Fruit fly (Drosophila melanogaster) whole organism, embryonic: ENCODE data around the gene msl-3.

Experiments used
- B-H2 ChIP-seq: fragments of 200-800 bp; sonication (Bioruptor generic); optimal IDR thresholded peaks from 2 replicates; lab custom pipeline; 2018; ENCODE audit warnings: missing biosample characterization, mild to moderate bottlenecking, missing genetic modification characterization
- Bteb2 ChIP-seq: fragments of 200-800 bp; sonication (Bioruptor generic); optimal IDR thresholded peaks from 2 replicates; lab custom pipeline; 2016; ENCODE audit warnings: missing biosample characterization, missing genetic modification characterization
- CG10565 ChIP-seq: fragments of 200-800 bp; sonication (Bioruptor generic); optimal IDR thresholded peaks from 3 replicates; lab custom pipeline; 2016; ENCODE audit warnings: missing biosample characterization, mild to moderate bottlenecking, missing genetic modification characterization
- CG10959 ChIP-seq: fragments of 200-800 bp; sonication (Bioruptor generic); IDR thresholded peaks from 2 replicates; pipeline ENCODE4 v1.3.6; 2022; ENCODE audit warnings: missing biosample characterization, missing genetic modification characterization
- CG11093 ChIP-seq: fragments of 200-800 bp; sonication (Bioruptor generic); IDR thresholded peaks from 3 replicates; pipeline ENCODE4 v1.3.6; 2022; ENCODE audit warnings: missing biosample characterization, missing genetic modification characterization
- CG11504 ChIP-seq: fragments of 200-800 bp; sonication (Bioruptor generic); optimal IDR thresholded peaks from 3 replicates; lab custom pipeline; 2019; ENCODE audit warnings: missing biosample characterization, mild to moderate bottlenecking, missing genetic modification characterization, moderate library complexity
- CG12071 ChIP-seq: fragments of 200-800 bp; sonication (Bioruptor generic); optimal IDR thresholded peaks from 3 replicates; lab custom pipeline; 2018; ENCODE audit warnings: missing biosample characterization, mild to moderate bottlenecking, missing genetic modification characterization
- CG17186 ChIP-seq: fragments of 200-800 bp; sonication (Bioruptor generic); optimal IDR thresholded peaks from 3 replicates; lab custom pipeline; 2017; ENCODE audit warnings: missing biosample characterization, missing genetic modification reagents, missing genetic modification characterization
- CG18011 ChIP-seq: fragments of 200-800 bp; sonication (Bioruptor generic); optimal IDR thresholded peaks from 2 replicates; lab custom pipeline; 2017; ENCODE audit warnings: missing biosample characterization, missing genetic modification characterization, mild to moderate bottlenecking, moderate library complexity, missing genotype
- CG18764 ChIP-seq: fragments of 200-800 bp; sonication (Bioruptor generic); optimal IDR thresholded peaks from 3 replicates; lab custom pipeline; 2016; ENCODE audit warnings: missing biosample characterization, missing genetic modification characterization
- CG2875 ChIP-seq: fragments of 200-800 bp; sonication (Bioruptor generic); optimal IDR thresholded peaks from 2 replicates; lab custom pipeline; 2017; ENCODE audit warnings: missing biosample characterization, mild to moderate bottlenecking, missing genetic modification characterization, missing genetic modification reagents
- CG31365 ChIP-seq: fragments of 200-800 bp; sonication (Bioruptor generic); optimal IDR thresholded peaks from 2 replicates; lab custom pipeline; 2018; ENCODE audit warnings: missing biosample characterization, mild to moderate bottlenecking, missing genetic modification characterization
- CG4282 ChIP-seq: fragments of 200-800 bp; sonication (Bioruptor generic); optimal IDR thresholded peaks from 2 replicates; lab custom pipeline; 2016; ENCODE audit warnings: missing biosample characterization, missing genetic modification characterization
- CG4328 ChIP-seq: fragments of 200-800 bp; sonication (Bioruptor generic); optimal IDR thresholded peaks from 3 replicates; lab custom pipeline; 2017; ENCODE audit warnings: missing biosample characterization, missing genetic modification reagents, missing genetic modification characterization
- CG4730 ChIP-seq: fragments of 200-800 bp; sonication (Bioruptor generic); IDR thresholded peaks from 2 replicates; pipeline ENCODE4 v1.3.6; 2022; ENCODE audit warnings: missing biosample characterization, missing genetic modification characterization
- CG5953 ChIP-seq: fragments of 200-800 bp; sonication (Bioruptor generic); IDR thresholded peaks from 2 replicates; pipeline ENCODE4 v1.3.6; 2022; ENCODE audit warnings: missing biosample characterization, missing genetic modification characterization
- CG7839 ChIP-seq: fragments of 200-800 bp; sonication (Bioruptor generic); optimal IDR thresholded peaks from 3 replicates; lab custom pipeline; 2018; ENCODE audit warnings: missing biosample characterization, mild to moderate bottlenecking, missing genetic modification characterization, moderate library complexity
- CG9932 ChIP-seq: fragments of 200-800 bp; sonication (Bioruptor generic); IDR thresholded peaks from 2 replicates; pipeline ENCODE4 v1.3.6; 2022; ENCODE audit warnings: missing biosample characterization, missing genetic modification characterization
- Camta ChIP-seq: fragments of 200-800 bp; sonication (Bioruptor generic); optimal IDR thresholded peaks from 2 replicates; lab custom pipeline; 2016; ENCODE audit warnings: missing biosample characterization, missing genetic modification characterization
- CoRest ChIP-seq: fragments of 200-800 bp; sonication (Bioruptor generic); optimal IDR thresholded peaks from 3 replicates; lab custom pipeline; 2018; ENCODE audit warnings: missing biosample characterization, mild to moderate bottlenecking, missing genetic modification characterization, moderate library complexity
- Ets65A ChIP-seq: fragments of 200-800 bp; sonication (Bioruptor generic); peaks from one replicate; lab custom pipeline; 2016; ENCODE audit warnings: missing biosample characterization, missing genetic modification characterization
- Ets97D ChIP-seq: fragments of 200-800 bp; sonication (Bioruptor generic); optimal IDR thresholded peaks from 3 replicates; lab custom pipeline; 2016; ENCODE audit warnings: missing biosample characterization, missing genetic modification characterization
- Hey ChIP-seq: fragments of 200-800 bp; sonication (Bioruptor generic); optimal IDR thresholded peaks from 3 replicates; lab custom pipeline; 2018; ENCODE audit warnings: missing biosample characterization, mild to moderate bottlenecking, missing genetic modification characterization
- Hr39 ChIP-seq: fragments of >200 bp; optimal IDR thresholded peaks from 2 replicates; lab custom pipeline; 2017
- Lpt ChIP-seq: fragments of >200 bp; optimal IDR thresholded peaks from 2 replicates; lab custom pipeline; 2018; ENCODE audit warnings: missing biosample characterization, missing genetic modification characterization
- Max ChIP-seq: fragments of 200-800 bp; sonication (Bioruptor generic); optimal IDR thresholded peaks from 2 replicates; lab custom pipeline; 2016; ENCODE audit warnings: missing biosample characterization, mild to moderate bottlenecking, missing genetic modification characterization
- NC2α ChIP-seq: fragments of 200-800 bp; sonication (Bioruptor generic); optimal IDR thresholded peaks from 2 replicates; lab custom pipeline; 2016; ENCODE audit warnings: missing biosample characterization, missing genetic modification characterization
- Vsx1 ChIP-seq: fragments of 200-800 bp; sonication (Bioruptor generic); optimal IDR thresholded peaks from 2 replicates; lab custom pipeline; 2017; ENCODE audit warnings: missing biosample characterization, mild to moderate bottlenecking, missing genetic modification characterization, missing genetic modification reagents
- amos ChIP-seq: fragments of 200-800 bp; sonication (Bioruptor generic); IDR thresholded peaks from 2 replicates; pipeline ENCODE4 v1.3.6; 2022; ENCODE audit warnings: missing biosample characterization, missing genetic modification characterization; ENCODE audit not compliant: partially characterized antibody
- ap ChIP-seq: fragments of 200-800 bp; sonication (Bioruptor generic); IDR thresholded peaks from 2 replicates; pipeline ENCODE4 v1.3.6; 2022; ENCODE audit warnings: missing biosample characterization, missing genetic modification characterization
- ase ChIP-seq: fragments of 200-800 bp; sonication (Bioruptor generic); IDR thresholded peaks from 3 replicates; pipeline ENCODE4 v1.3.6; 2022; ENCODE audit warnings: missing biosample characterization, missing genetic modification characterization
- cad ChIP-seq: fragments of >200 bp; optimal IDR thresholded peaks from 2 replicates; lab custom pipeline; 2017; ENCODE audit warnings: missing biosample characterization, missing genetic modification characterization
- cato ChIP-seq: fragments of 200-800 bp; sonication (Bioruptor generic); optimal IDR thresholded peaks from 2 replicates; lab custom pipeline; 2016; ENCODE audit warnings: missing biosample characterization, missing genetic modification characterization, borderline replicate concordance
- chm ChIP-seq: fragments of 200-800 bp; sonication (Bioruptor generic); IDR thresholded peaks from 2 replicates; pipeline ENCODE4 v1.3.6; 2022; ENCODE audit warnings: missing biosample characterization, missing genetic modification characterization
- disco-r ChIP-seq: fragments of 200-800 bp; sonication (Bioruptor generic); optimal IDR thresholded peaks from 2 replicates; lab custom pipeline; 2016; ENCODE audit warnings: missing biosample characterization, missing genetic modification characterization
- ems ChIP-seq: fragments of 200-800 bp; sonication (Bioruptor generic); optimal IDR thresholded peaks from 3 replicates; lab custom pipeline; 2016; ENCODE audit warnings: missing biosample characterization, missing genetic modification characterization
- fd3F ChIP-seq: fragments of 200-800 bp; sonication (Bioruptor generic); optimal IDR thresholded peaks from 2 replicates; lab custom pipeline; 2018; ENCODE audit warnings: missing biosample characterization, mild to moderate bottlenecking, missing genetic modification characterization, moderate library complexity
- gcm ChIP-seq: fragments of 200-800 bp; sonication (Bioruptor generic); optimal IDR thresholded peaks from 2 replicates; lab custom pipeline; 2019; ENCODE audit warnings: missing biosample characterization, mild to moderate bottlenecking, missing genetic modification characterization, moderate library complexity
- gem ChIP-seq: fragments of 200-800 bp; sonication (Bioruptor generic); optimal IDR thresholded peaks from 2 replicates; lab custom pipeline; 2019; ENCODE audit warnings: missing biosample characterization, mild to moderate bottlenecking, missing genetic modification characterization, moderate library complexity
- gro ChIP-seq: fragments of 200-800 bp; sonication (Bioruptor generic); optimal IDR thresholded peaks from 2 replicates; lab custom pipeline; 2016; ENCODE audit warnings: missing biosample characterization, missing genetic modification characterization
- hbn ChIP-seq: fragments of 200-800 bp; sonication (Bioruptor generic); IDR thresholded peaks from 2 replicates; pipeline ENCODE4 v1.3.6; 2022; ENCODE audit warnings: missing biosample characterization, missing genetic modification characterization; ENCODE audit not compliant: partially characterized antibody
- psq ChIP-seq: fragments of 200-800 bp; sonication (Bioruptor generic); optimal IDR thresholded peaks from 2 replicates; lab custom pipeline; 2017; ENCODE audit warnings: missing biosample characterization, missing genetic modification characterization
- row ChIP-seq: fragments of 200-800 bp; sonication (Bioruptor generic); IDR thresholded peaks from 3 replicates; pipeline ENCODE4 v1.3.6; 2022; ENCODE audit warnings: missing biosample characterization, missing genetic modification characterization
- shn ChIP-seq: fragments of 200-800 bp; sonication (Bioruptor generic); optimal IDR thresholded peaks from 3 replicates; lab custom pipeline; 2016; ENCODE audit warnings: missing biosample characterization, missing genetic modification characterization
- sna ChIP-seq: fragments of 200-800 bp; sonication (Bioruptor generic); IDR thresholded peaks from 2 replicates; pipeline ENCODE4 v1.3.6; 2022; ENCODE audit warnings: missing biosample characterization, missing genetic modification characterization; ENCODE audit not compliant: partially characterized antibody
- ttk ChIP-seq: fragments of 200-800 bp; sonication (Bioruptor generic); IDR thresholded peaks from 2 replicates; pipeline ENCODE4 v2.1.2; 2022; ENCODE audit warnings: missing biosample characterization, missing genetic modification characterization
- unpg ChIP-seq: fragments of 200-800 bp; sonication (Bioruptor generic); optimal IDR thresholded peaks from 3 replicates; lab custom pipeline; 2018; ENCODE audit warnings: missing biosample characterization, mild to moderate bottlenecking, missing genetic modification characterization, moderate library complexity
- vnd ChIP-seq: fragments of 200-800 bp; sonication (Bioruptor generic); IDR thresholded peaks from 3 replicates; pipeline ENCODE4 v1.3.6; 2022; ENCODE audit warnings: missing biosample characterization, missing genetic modification characterization; ENCODE audit not compliant: partially characterized antibody
- zf30C ChIP-seq: fragments of 200-800 bp; sonication (Bioruptor generic); optimal IDR thresholded peaks from 3 replicates; lab custom pipeline; 2018; ENCODE audit warnings: missing biosample characterization, mild to moderate bottlenecking, missing genetic modification characterization
- zfh1 ChIP-seq: fragments of 200-800 bp; sonication (Bioruptor generic); IDR thresholded peaks from 3 replicates; pipeline ENCODE4 v1.3.6; 2022; ENCODE audit warnings: missing biosample characterization, missing genetic modification characterization

msl-3 gene

DNA sequence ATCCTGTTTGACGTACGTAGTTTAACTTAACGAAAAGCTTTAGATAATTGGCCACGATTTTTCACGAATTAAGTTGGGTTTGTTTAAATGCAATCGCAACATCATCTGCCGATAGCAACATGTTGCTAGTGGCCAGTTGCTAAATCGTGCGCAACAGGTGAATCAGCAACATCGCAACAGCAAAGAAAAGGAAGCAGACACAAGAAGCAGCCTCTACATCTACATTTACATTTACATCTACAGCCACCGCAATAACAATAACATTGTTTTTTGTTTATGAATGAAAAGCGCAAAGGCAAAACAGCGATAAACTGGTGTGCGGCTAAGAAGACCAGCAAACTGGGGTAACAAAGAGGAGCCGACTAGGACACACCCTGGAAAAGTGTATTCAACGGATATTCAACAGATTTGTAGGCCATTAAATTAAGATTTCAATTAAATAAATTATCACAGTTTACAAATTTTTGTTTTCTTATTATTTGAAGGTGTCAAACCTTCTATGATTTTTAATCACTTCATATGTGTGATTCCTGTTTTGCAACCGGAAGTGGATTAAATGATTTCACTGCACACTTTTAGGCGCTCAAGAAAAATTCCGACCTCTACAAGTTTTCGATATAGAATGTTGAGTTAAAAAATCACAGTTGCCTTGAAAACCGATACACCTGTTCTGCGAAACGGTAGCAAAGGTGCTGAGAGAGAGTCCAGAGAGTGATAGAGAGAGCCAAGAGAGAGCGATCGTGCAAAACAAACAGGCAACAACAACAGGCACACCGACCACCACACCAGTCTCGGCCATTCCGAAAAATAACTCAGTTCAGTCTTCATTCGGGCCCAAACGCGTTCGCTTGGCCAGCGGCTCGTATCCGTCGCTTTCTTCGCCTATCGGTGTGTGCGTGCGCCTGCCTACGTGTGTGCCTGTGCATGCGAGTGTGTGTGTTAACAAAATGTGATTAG lies 8.6 kb upstream of the msl-3 start, which contains the start of gene melt (continued):
- TF ChIP-seq Bteb2 (GFP tag; lab: Kevin White, UChicago) (peak; percentile 83), ase (GFP tag; lab: Robert Waterston, UW) (peak; percentile 43; the same call in 1 of the 3 replicates), hbn (GFP tag; lab: Robert Waterston, UW) (no peak), CG12071 (GFP tag; lab: Kevin White, UChicago) (peak; percentile 35), CG18011 (peak; percentile 66), shn (peak; percentile 87), gro (GFP tag; lab: Kevin White, UChicago) (peak; percentile 90), Ets97D (GFP tag; lab: Kevin White, UChicago) (peak; percentile 87), unpg (GFP tag; lab: Kevin White, UChicago) (peak; percentile 75), chm (GFP tag; lab: Robert Waterston, UW) (0 out of 2 replicates have a peak, but pooled peaks have one; percentile 17), CG7839 (tag; lab: Kevin White, UChicago) (peak; percentile 92), amos (GFP tag; lab: Robert Waterston, UW) (peak; percentile 56), disco-r (GFP tag; lab: Kevin White, UChicago) (peak; percentile 79), CG4282 (GFP tag; lab: Kevin White, UChicago) (peak; percentile 62), CG10959 (peak; percentile 61; the same call in 1 of the 2 replicates), vnd (peak; percentile 33; the same call in 1 of the 3 replicates), cato (GFP tag; lab: Kevin White, UChicago) (peak; percentile 87), CG5953 (GFP tag; lab: Robert Waterston, UW) (0 out of 2 replicates have a peak, but pooled peaks have one; percentile 10), CG9932 (peak; percentile 78), CG4730 (GFP tag; lab: Robert Waterston, UW) (peak; percentile 64), Hr39 (lab: Kevin White, UChicago) (no peak), fd3F (GFP tag; lab: Kevin White, UChicago) (peak; percentile 75), Hey (tag; lab: Kevin White, UChicago) (no peak), CG17186 (GFP tag; lab: Kevin White, UChicago) (peak; percentile 5), row (GFP tag; lab: Robert Waterston, UW) (peak; percentile 95), ems (GFP tag; lab: Kevin White, UChicago) (peak; percentile 87), CG18764 (GFP tag; lab: Kevin White, UChicago) (peak; percentile 71), CoRest (tag; lab: Kevin White, UChicago) (peak; percentile 94), CG4328 (GFP tag; lab: Kevin White, UChicago) (peak; percentile 68), CG11093 (GFP tag; lab: Robert Waterston, UW) (peak; percentile 82; the same call in 2 of the 3 replicates), cad (no peak), Lpt (GFP tag; lab: Kevin White, UChicago) (no peak), gcm (GFP tag; lab: Kevin White, UChicago) (peak; percentile 82), Ets65A (GFP tag; lab: Kevin White, UChicago) (peak; percentile 98)

DNA sequence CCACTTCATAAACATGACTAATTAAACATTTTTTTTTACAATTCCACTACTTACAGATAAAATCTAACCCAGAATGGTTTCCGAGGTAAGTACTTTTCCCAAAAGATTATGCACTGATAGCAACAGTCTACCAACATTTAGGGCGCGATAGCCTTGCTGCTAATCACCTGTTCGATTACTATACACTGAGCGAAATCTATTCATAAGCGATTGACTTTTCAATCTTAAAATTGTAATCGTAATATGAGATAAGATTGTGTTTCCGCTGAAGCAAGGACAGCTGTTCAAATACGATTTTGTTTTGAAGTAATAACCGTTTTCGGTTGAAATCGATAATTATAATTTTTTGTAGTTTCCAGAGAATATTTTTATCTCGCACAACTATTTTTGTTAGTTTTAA lies 7.3 kb upstream of the msl-3 start:
- no peak for TF ChIP-seq NC2α (GFP tag; lab: Kevin White, UChicago)
- no peak for TF ChIP-seq B-H2 (GFP tag; lab: Kevin White, UChicago)
- no peak for TF ChIP-seq Max
- peak; percentile 73 for TF ChIP-seq zf30C
- no peak for TF ChIP-seq psq
- no peak for TF ChIP-seq ap (GFP tag; lab: Robert Waterston, UW)
- TF ChIP-seq gem (tag; lab: Kevin White, UChicago) = peak; percentile 54
- TF ChIP-seq CG2875 (GFP tag; lab: Kevin White, UChicago) = no peak
- no peak for TF ChIP-seq zfh1
- TF ChIP-seq Camta = no peak
- TF ChIP-seq CG10565 (GFP tag; lab: Kevin White, UChicago) = no peak
- TF ChIP-seq CG31365 (tag; lab: Kevin White, UChicago) = no peak
- no peak for TF ChIP-seq ttk (GFP tag; lab: Robert Waterston, UW)
- TF ChIP-seq CG11504 (tag; lab: Kevin White, UChicago) = peak; percentile 0
- no peak for TF ChIP-seq sna
- peak; percentile 24 for TF ChIP-seq Vsx1 (GFP tag; lab: Kevin White, UChicago)
